Worm (Caenorhabditis elegans) whole organism, early embryonic: ENCODE measurements around the gene dhhc-8.

Experiments used
- F13C5.2 ChIP-seq: sonication (generic microtip); optimal IDR thresholded peaks from 2 replicates; lab custom pipeline; 2017; ENCODE audit warnings: mild to moderate bottlenecking, missing genetic modification characterization, inconsistent platforms, missing compliant biosample characterization
- ama-1 ChIP-seq: fragments of 150-350 bp; optimal IDR thresholded peaks from 2 replicates; lab custom pipeline; 2014
- ets-7 ChIP-seq: sonication (generic microtip); optimal IDR thresholded peaks from 2 replicates; lab custom pipeline; 2016; ENCODE audit warnings: missing genotype, missing genetic modification characterization, missing compliant biosample characterization
- flt-1 ChIP-seq: fragments of 200-800 bp; sonication (Bioruptor generic); IDR thresholded peaks from 2 replicates; pipeline ENCODE4 v1.3.6; 2022; ENCODE audit warnings: missing genetic modification characterization, missing compliant biosample characterization

DNA sequence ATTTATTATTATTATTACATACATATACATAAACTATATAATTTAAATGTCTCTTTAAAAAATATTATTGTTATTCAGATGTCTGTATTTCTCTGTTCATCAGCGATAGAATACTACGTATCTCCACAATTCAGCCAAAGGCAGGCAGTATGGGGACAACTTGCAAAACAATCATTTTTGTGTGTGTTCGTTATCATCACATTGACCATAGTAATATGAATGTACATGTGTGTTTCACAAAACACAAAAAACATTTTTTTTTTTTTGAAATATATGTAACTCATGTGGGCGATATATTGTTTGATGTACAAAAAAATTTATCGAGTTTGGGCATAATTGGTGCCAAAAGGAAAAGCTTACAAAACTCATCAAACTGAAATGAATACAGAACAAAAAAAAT is 38.0 kb upstream of the dhhc-8 start:
- no peak for TF ChIP-seq ama-1 (lab: Kevin White, UChicago)
- no peak for TF ChIP-seq F13C5.2 (tag; lab: Kevin White, UChicago)
- no peak for TF ChIP-seq flt-1
- no peak for TF ChIP-seq ets-7
